Fruit fly (Drosophila melanogaster): Measurements from ENCODE around the gene gNacalpha.

gNacalpha gene

DNA sequence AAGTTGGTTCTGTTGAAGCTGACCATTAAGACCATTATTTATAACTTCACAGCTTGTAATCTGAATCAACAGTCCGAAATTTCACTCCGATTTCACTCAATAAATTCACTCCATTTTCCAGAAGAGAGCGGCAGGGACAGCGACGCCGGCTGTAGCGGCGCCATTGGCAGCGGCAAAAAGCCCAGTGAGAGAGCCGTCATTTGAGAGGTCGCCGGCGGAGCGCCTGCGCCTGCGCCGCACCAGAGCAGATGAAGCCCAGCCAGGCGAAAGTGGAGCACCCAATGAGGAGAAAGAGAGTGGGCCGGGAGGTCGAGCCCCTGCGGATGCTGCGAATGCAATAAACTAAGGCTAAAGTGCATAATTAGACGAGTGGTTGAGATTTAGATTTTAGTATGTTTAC is 45.6 kb downstream of the gNacalpha start:
- no peak for TF ChIP-seq CTCF (optimal IDR thresholded peaks at IDR 0.05)
- TF ChIP-seq CG8478 (optimal IDR thresholded peaks at IDR 0.05): no peak

DNA sequence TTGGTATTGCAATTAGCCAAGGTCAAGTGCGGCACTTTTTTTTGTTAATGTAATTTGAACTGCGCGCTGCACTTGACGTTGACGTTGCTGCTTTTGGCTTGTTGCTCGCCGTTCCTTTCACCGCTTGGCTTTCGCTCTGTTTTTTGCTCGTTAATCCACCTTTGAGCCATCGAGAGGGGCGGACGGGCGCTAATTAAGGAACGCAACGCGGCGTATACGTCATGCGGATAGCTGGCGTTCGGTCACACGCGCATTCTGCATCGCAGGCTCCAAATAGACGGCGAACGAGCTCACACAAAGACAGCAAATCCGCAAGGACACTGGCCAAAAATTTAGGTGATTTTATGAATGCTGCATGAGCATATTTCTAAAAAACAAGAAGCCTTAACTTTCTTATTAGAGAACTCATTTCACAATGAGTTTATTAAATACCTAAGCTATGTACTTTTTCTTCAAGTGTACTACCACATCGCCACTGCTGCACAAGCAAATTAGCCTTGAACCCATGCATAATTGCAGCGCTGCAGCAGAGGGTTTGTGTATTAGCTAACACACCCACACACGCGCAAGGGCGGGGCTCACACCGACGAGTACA is 49.4 kb downstream of the gNacalpha start:
- TF ChIP-seq CG8478 (optimal IDR thresholded peaks at IDR 0.05): no peak
- TF ChIP-seq CTCF (optimal IDR thresholded peaks at IDR 0.05): no peak
